Worm (Caenorhabditis elegans) whole organism, early embryonic: Measurements from ENCODE around the gene gba-1.
"Not testable (repeated sequence)": the region's sequence is repeated elsewhere in the genome, so short reads cannot be mapped to it uniquely, and the experiment has no call there.

Experiments used
- B0310.2 ChIP-seq: sonication (generic microtip); optimal IDR thresholded peaks from 2 replicates; lab custom pipeline; 2016; ENCODE audit warnings: mild to moderate bottlenecking, missing genetic modification characterization, missing compliant biosample characterization
- F13C5.2 ChIP-seq: sonication (generic microtip); optimal IDR thresholded peaks from 2 replicates; lab custom pipeline; 2017; ENCODE audit warnings: mild to moderate bottlenecking, missing genetic modification characterization, inconsistent platforms, missing compliant biosample characterization
- aly-1 ChIP-seq: sonication (generic microtip); optimal IDR thresholded peaks from 2 replicates; lab custom pipeline; 2016; ENCODE audit warnings: missing genetic modification characterization, missing compliant biosample characterization
- ama-1 ChIP-seq: fragments of 150-350 bp; optimal IDR thresholded peaks from 2 replicates; lab custom pipeline; 2014
- ceh-13 ChIP-seq: fragments of 200-800 bp; sonication (Bioruptor generic); optimal IDR thresholded peaks from 2 replicates; lab custom pipeline; 2018; ENCODE audit warnings: mild to moderate bottlenecking, missing genetic modification characterization, missing compliant biosample characterization
- ceh-36 ChIP-seq: sonication (generic microtip); optimal IDR thresholded peaks from 2 replicates; lab custom pipeline; 2016; ENCODE audit warnings: missing genetic modification characterization, inconsistent platforms, missing compliant biosample characterization
- ets-7 ChIP-seq: sonication (generic microtip); optimal IDR thresholded peaks from 2 replicates; lab custom pipeline; 2016; ENCODE audit warnings: missing genotype, missing genetic modification characterization, missing compliant biosample characterization
- flt-1 ChIP-seq: fragments of 200-800 bp; sonication (Bioruptor generic); IDR thresholded peaks from 2 replicates; pipeline ENCODE4 v1.3.6; 2022; ENCODE audit warnings: missing genetic modification characterization, missing compliant biosample characterization
- hmbx-1 ChIP-seq: sonication (generic microtip); optimal IDR thresholded peaks from 2 replicates; lab custom pipeline; 2016; ENCODE audit warnings: mild to moderate bottlenecking, missing genetic modification characterization, missing compliant biosample characterization
- hmg-4 ChIP-seq: fragments of 200-800 bp; sonication (Bioruptor generic); optimal IDR thresholded peaks from 2 replicates; lab custom pipeline; 2018; ENCODE audit warnings: mild to moderate bottlenecking, missing genetic modification characterization, missing compliant biosample characterization
- hnd-1 ChIP-seq: sonication (generic microtip); optimal IDR thresholded peaks from 2 replicates; lab custom pipeline; 2016; ENCODE audit warnings: missing genetic modification characterization, missing compliant biosample characterization
- pes-1 ChIP-seq: fragments of 200-800 bp; sonication (Bioruptor generic); IDR thresholded peaks from 2 replicates; pipeline ENCODE4 v1.3.6; 2022; ENCODE audit warnings: missing genetic modification reagents, missing genetic modification characterization, missing compliant biosample characterization
- scrt-1 ChIP-seq: fragments of 200-800 bp; sonication (Bioruptor generic); IDR thresholded peaks from 2 replicates; pipeline ENCODE4 v1.3.6; 2022; ENCODE audit warnings: missing genetic modification characterization, missing compliant biosample characterization
- sea-1 ChIP-seq: fragments of 200-800 bp; sonication (Bioruptor generic); conservative IDR thresholded peaks from 2 replicates; pipeline ENCODE4 v1.3.6; 2022; ENCODE audit warnings: missing genetic modification characterization, missing compliant biosample characterization
- tbx-11 ChIP-seq: fragments of 200-800 bp; sonication (Bioruptor generic); IDR thresholded peaks from 2 replicates; pipeline ENCODE4 v1.3.6; 2022; ENCODE audit warnings: missing genetic modification characterization, missing compliant biosample characterization
- tbx-37 ChIP-seq: fragments of 200-800 bp; sonication (Bioruptor generic); conservative IDR thresholded peaks from 2 replicates; pipeline ENCODE4 v1.3.6; 2022; ENCODE audit warnings: missing genetic modification reagents, missing genetic modification characterization, missing compliant biosample characterization
- tra-4 ChIP-seq: sonication (generic microtip); optimal IDR thresholded peaks from 2 replicates; lab custom pipeline; 2017; ENCODE audit warnings: missing genetic modification characterization, missing compliant biosample characterization

The gba-1 gene

ce11 chrII:2146900-2147375, 29.6 kb upstream of the gba-1 start, which contains the start of gene C40A11.2:
TSS of gene C40A11.2 (plus strand) at chrII:2146950.
- TF ChIP-seq ceh-36 (tag; lab: Kevin White, UChicago) (no peak), tra-4 (tag; lab: Kevin White, UChicago) (no peak), hmg-4 (GFP tag; lab: Kevin White, UChicago) (no peak), B0310.2 (tag; lab: Kevin White, UChicago) (no peak), ets-7 (tag; lab: Kevin White, UChicago) (no peak), flt-1 (no peak), ama-1 (lab: Kevin White, UChicago) (no peak), scrt-1 (no peak), ceh-13 (GFP tag; lab: Kevin White, UChicago) (no peak), hmbx-1 (tag; lab: Kevin White, UChicago) (no peak), tbx-37 (GFP tag; lab: Robert Waterston, UW) (no peak), tbx-11 (no peak), sea-1 (GFP tag; lab: Robert Waterston, UW) (no peak), hnd-1 (tag; lab: Kevin White, UChicago) (no peak), pes-1 (no peak)

DNA sequence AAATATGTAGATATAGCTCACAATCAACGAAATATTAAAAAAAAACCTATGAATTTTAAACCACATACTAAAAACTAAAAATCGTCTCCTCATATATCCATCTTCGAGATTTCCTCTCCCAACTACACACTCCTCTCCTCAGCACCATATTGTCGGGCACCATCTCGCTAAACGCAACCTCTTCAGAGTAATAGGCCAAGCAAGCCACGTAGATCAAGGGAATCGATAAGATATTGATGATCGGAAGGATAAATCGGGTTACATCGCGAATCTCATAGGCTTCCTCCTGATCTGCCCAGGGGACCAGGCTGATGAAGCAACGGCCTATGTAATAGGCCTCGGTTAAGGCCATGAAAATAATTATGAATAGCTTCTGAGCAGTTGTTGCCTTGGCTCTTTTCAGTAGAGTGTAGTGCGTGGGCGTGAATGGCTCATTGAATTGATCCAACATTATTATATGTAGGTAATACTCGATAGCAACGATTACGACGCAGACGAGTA, 26.0 kb upstream of the gba-1 start, which contains the start of the genes C40A11.7 and C40A11.8:
C40A11.7 (minus strand) TSS at position 101 of the 501 bp plus-strand sequence.
C40A11.8 (minus strand) TSS at position 451 of the 501 bp plus-strand sequence.
- no peak for TF ChIP-seq tra-4 (tag; lab: Kevin White, UChicago)
- TF ChIP-seq flt-1 = no peak
- TF ChIP-seq pes-1 = no peak
- no peak for TF ChIP-seq tbx-37 (GFP tag; lab: Robert Waterston, UW)
- TF ChIP-seq B0310.2 (tag; lab: Kevin White, UChicago) = no peak
- TF ChIP-seq scrt-1 = no peak
- TF ChIP-seq tbx-11 = no peak
- no peak for TF ChIP-seq ets-7 (tag; lab: Kevin White, UChicago)
- no peak for TF ChIP-seq aly-1 (tag; lab: Kevin White, UChicago)
- TF ChIP-seq ceh-13 (GFP tag; lab: Kevin White, UChicago) = no peak

- TF ChIP-seq ets-7 (tag; lab: Kevin White, UChicago) = no peak
- no peak for TF ChIP-seq sea-1 (GFP tag; lab: Robert Waterston, UW)
- TF ChIP-seq tbx-37 (GFP tag; lab: Robert Waterston, UW) = no peak
- TF ChIP-seq hmbx-1 (tag; lab: Kevin White, UChicago) = no peak
- no peak for TF ChIP-seq tbx-11
- no peak for TF ChIP-seq hmg-4 (GFP tag; lab: Kevin White, UChicago)
- no peak for TF ChIP-seq tra-4 (tag; lab: Kevin White, UChicago)
- TF ChIP-seq B0310.2 (tag; lab: Kevin White, UChicago) = no peak
- TF ChIP-seq scrt-1 = no peak
- TF ChIP-seq F13C5.2 = no peak
- TF ChIP-seq ceh-13 (GFP tag; lab: Kevin White, UChicago) = no peak
- TF ChIP-seq flt-1 = no peak
- no peak for TF ChIP-seq ama-1 (lab: Kevin White, UChicago)
- no peak for TF ChIP-seq hnd-1 (tag; lab: Kevin White, UChicago)
Observed at ce11 chrII:2152455-2152854, 24.1 kb upstream of the gba-1 start.

- TF ChIP-seq pes-1; hmg-4 (GFP tag; lab: Kevin White, UChicago); ets-7 (tag; lab: Kevin White, UChicago): not testable (repeated sequence)
Observed at ce11 chrII:2153708-2154107, 22.8 kb upstream of the gba-1 start, which contains the start of gene math-18. TSS of gene math-18 (plus strand) at chrII:2154008.

DNA sequence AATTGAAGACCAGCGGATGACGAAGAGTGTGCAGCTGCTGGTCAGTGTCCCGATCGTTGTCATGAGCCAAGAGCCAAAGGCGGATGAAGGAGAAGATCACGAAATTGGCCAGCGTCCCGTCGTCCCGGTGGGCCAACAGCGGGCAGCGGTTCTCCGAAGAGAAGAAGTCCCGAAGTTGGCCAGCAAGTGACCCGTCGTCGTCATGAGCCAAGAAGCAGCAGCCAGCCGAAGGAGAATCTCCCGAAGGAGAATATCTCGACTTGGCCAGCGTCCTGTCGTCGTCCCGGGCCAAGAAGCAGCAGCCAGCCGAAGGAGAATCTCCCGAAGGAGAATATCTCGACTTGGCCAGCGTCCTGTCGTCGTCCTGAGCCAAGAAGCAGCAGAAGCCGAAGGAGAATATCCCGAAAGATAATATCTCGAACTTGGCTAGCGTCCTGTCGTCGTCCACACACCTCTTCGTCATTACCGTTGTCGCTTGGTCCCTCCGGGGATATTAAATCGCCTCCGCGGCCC, 13.1 kb upstream of the gba-1 start, which contains the start of gene C33C12.11:
C33C12.11 (minus strand) TSS at position 463 of the 513 bp plus-strand sequence.
- not testable (repeated sequence) for TF ChIP-seq F13C5.2; sea-1 (GFP tag; lab: Robert Waterston, UW); tbx-37 (GFP tag; lab: Robert Waterston, UW)

- TF ChIP-seq hnd-1 (tag; lab: Kevin White, UChicago) (no peak), scrt-1 (no peak), ets-7 (tag; lab: Kevin White, UChicago) (no peak), ceh-13 (GFP tag; lab: Kevin White, UChicago) (no peak), tbx-11 (no peak), F13C5.2 (no peak), sea-1 (GFP tag; lab: Robert Waterston, UW) (no peak), tbx-37 (GFP tag; lab: Robert Waterston, UW) (no peak), tra-4 (tag; lab: Kevin White, UChicago) (no peak), flt-1 (no peak), ama-1 (lab: Kevin White, UChicago) (no peak), hmg-4 (GFP tag; lab: Kevin White, UChicago) (no peak), hmbx-1 (tag; lab: Kevin White, UChicago) (no peak)
Observed at ce11 chrII:2166376-2166775, 10.2 kb upstream of the gba-1 start, which contains the start of gene C33C12.4. TSS of gene C33C12.4 (minus strand) at chrII:2166476.

DNA sequence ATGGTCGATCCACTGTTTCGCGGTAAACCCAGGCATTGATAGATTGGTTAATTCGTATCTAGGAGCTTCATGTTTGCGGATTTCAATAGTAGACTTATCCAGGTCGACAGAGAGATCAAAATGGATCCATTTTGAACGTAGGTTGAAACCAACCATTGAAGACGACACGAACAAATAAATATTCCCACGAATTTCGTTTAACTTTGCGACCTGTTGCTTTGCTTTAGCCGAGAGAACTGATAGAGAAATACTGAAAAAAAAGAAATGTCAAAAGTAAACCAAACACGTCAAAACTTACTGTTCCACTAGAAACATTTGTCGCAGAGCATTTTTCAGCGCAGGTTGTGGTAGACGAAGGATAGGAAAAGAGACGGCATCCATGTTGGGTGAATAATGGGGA, 8.2 kb upstream of the gba-1 start, which contains the start of gene fbxb-38:
fbxb-38 (minus strand) TSS at position 390 of the 400 bp plus-strand sequence.
- no peak for TF ChIP-seq F13C5.2

DNA sequence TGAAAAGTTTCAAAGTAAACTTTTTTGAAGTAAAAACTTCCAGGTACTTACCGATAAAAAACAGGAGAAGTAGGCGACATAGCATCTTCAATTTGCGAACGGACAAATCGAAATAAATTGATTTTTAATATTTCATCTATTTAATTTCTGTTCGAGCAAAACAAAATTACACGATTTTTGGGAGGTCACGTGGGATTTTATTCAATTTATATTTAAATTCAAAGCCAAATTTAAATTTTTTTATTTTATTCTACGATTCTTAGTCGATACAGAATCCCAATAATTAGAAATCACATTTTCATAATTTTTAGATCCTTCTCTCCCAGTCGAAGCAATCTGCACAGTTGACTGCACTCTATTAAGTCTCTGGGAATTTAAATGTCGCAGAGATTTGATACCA, 6.5 kb upstream of the gba-1 start, which contains the start of gene C33C12.12:
C33C12.12 (minus strand) TSS at position 101 of the 400 bp plus-strand sequence.
- TF ChIP-seq sea-1 (GFP tag; lab: Robert Waterston, UW) (no peak), pes-1 (no peak), ets-7 (tag; lab: Kevin White, UChicago) (no peak)
